Worm (Caenorhabditis elegans): ENCODE measurements around the gene F01D5.2.
A peak's percentile ranks its signal among the peaks of the same experiment; 100 is the strongest.

F01D5.2 gene

ce11 chrII:13977701-13978100 is 21.2 kb downstream of the F01D5.2 start:
- TF ChIP-seq nhr-11 (tag; optimal IDR thresholded peaks at IDR 0.05) (no peak), elt-3 (tag; optimal IDR thresholded peaks at IDR 0.05) (no peak), blmp-1 (tag; optimal IDR thresholded peaks at IDR 0.05; ENCODE audit: insufficient read depth) (no peak), lsy-2 (tag; optimal IDR thresholded peaks at IDR 0.05) (no peak), sma-3 (GFP tag; optimal IDR thresholded peaks at IDR 0.05) (no peak), lin-39 (tag; optimal IDR thresholded peaks at IDR 0.05) (no peak), zag-1 (tag; optimal IDR thresholded peaks at IDR 0.05) (no peak), Y55F3AM.14 (GFP tag; optimal IDR thresholded peaks at IDR 0.05) (no peak), ceh-82 (tag; optimal IDR thresholded peaks at IDR 0.05) (no peak), ztf-4 (tag; optimal IDR thresholded peaks at IDR 0.05) (no peak), crh-2 (tag; optimal IDR thresholded peaks at IDR 0.05) (no peak), mab-5 (tag; optimal IDR thresholded peaks at IDR 0.05) (no peak), skn-1 (tag; optimal IDR thresholded peaks at IDR 0.05) (no peak), elt-1 (tag; optimal IDR thresholded peaks at IDR 0.05) (no peak), mbf-1 (tag; optimal IDR thresholded peaks at IDR 0.05) (no peak), nhr-129 (tag; optimal IDR thresholded peaks at IDR 0.05) (no peak), ZK546.5 (tag; optimal IDR thresholded peaks at IDR 0.05) (no peak), sem-4 (tag; optimal IDR thresholded peaks at IDR 0.05) (no peak), nhr-25 (tag; optimal IDR thresholded peaks at IDR 0.05) (no peak), F13H6.1 (tag; optimal IDR thresholded peaks at IDR 0.05) (no peak)

- TF ChIP-seq ceh-16 (tag; optimal IDR thresholded peaks at IDR 0.05) (no peak), fos-1 (tag; optimal IDR thresholded peaks at IDR 0.05) (peak; percentile 65), unc-39 (tag; optimal IDR thresholded peaks at IDR 0.05) (no peak), peb-1 (tag; optimal IDR thresholded peaks at IDR 0.05) (no peak), sem-4 (tag; optimal IDR thresholded peaks at IDR 0.05) (peak; percentile 22), ztf-11 (tag; optimal IDR thresholded peaks at IDR 0.05) (no peak), nhr-25 (tag; optimal IDR thresholded peaks at IDR 0.05) (peak; percentile 86), blmp-1 (tag; optimal IDR thresholded peaks at IDR 0.05; ENCODE audit: insufficient read depth) (peak; percentile 55), mab-5 (tag; optimal IDR thresholded peaks at IDR 0.05) (peak; percentile 59), ztf-1 (GFP tag; conservative IDR thresholded peaks at IDR 0.05) (no peak), lin-39 (tag; optimal IDR thresholded peaks at IDR 0.05) (no peak), nhr-129 (tag; optimal IDR thresholded peaks at IDR 0.05) (peak; percentile 80), mbf-1 (tag; optimal IDR thresholded peaks at IDR 0.05) (no peak), aly-2 (tag; optimal IDR thresholded peaks at IDR 0.05) (no peak), ceh-82 (tag; optimal IDR thresholded peaks at IDR 0.05) (peak; percentile 29), snpc-4 (tag; optimal IDR thresholded peaks at IDR 0.05) (peak; percentile 84), nhr-10 (tag; optimal IDR thresholded peaks at IDR 0.05) (no peak), nhr-21 (tag; optimal IDR thresholded peaks at IDR 0.05) (peak; percentile 51), egl-27 (tag; optimal IDR thresholded peaks at IDR 0.05) (peak; percentile 36), crh-2 (tag; optimal IDR thresholded peaks at IDR 0.05) (peak; percentile 83), R02D3.7 (tag; optimal IDR thresholded peaks at IDR 0.05) (no peak), gmeb-1 (tag; optimal IDR thresholded peaks at IDR 0.05) (peak; percentile 81), unc-62 (GFP tag; optimal IDR thresholded peaks at IDR 0.05) (no peak), lin-11 (tag; optimal IDR thresholded peaks at IDR 0.05) (peak; percentile 75), ama-1 (optimal IDR thresholded peaks at IDR 0.05) (no peak), ZK546.5 (tag; optimal IDR thresholded peaks at IDR 0.05) (peak; percentile 15), F13H6.1 (tag; optimal IDR thresholded peaks at IDR 0.05) (peak; percentile 78), sma-3 (GFP tag; optimal IDR thresholded peaks at IDR 0.05) (peak; percentile 74), C34F6.9 (tag; optimal IDR thresholded peaks at IDR 0.05) (peak; percentile 92), nhr-11 (tag; optimal IDR thresholded peaks at IDR 0.05) (no peak), nhr-23 (tag; optimal IDR thresholded peaks at IDR 0.05) (no peak), sma-9 (GFP tag; optimal IDR thresholded peaks at IDR 0.05) (peak; percentile 72), sma-9 (tag; optimal IDR thresholded peaks at IDR 0.05) (no peak), lin-13 (GFP tag; optimal IDR thresholded peaks at IDR 0.05) (peak; percentile 90), lsy-2 (tag; optimal IDR thresholded peaks at IDR 0.05) (peak; percentile 77 to 92), alr-1 (tag; optimal IDR thresholded peaks at IDR 0.05) (no peak), zag-1 (tag; optimal IDR thresholded peaks at IDR 0.05) (peak; percentile 31), skn-1 (tag; optimal IDR thresholded peaks at IDR 0.05) (peak; percentile 5), ztf-4 (tag; optimal IDR thresholded peaks at IDR 0.05) (no peak), nhr-77 (tag; optimal IDR thresholded peaks at IDR 0.05) (peak; percentile 63), nhr-6 (tag; optimal IDR thresholded peaks at IDR 0.05) (no peak), mdl-1 (tag; optimal IDR thresholded peaks at IDR 0.05) (no peak), nhr-237 (tag; optimal IDR thresholded peaks at IDR 0.05) (no peak), dmd-4 (tag; optimal IDR thresholded peaks at IDR 0.05) (no peak), nhr-12 (tag; optimal IDR thresholded peaks at IDR 0.05) (no peak), Y55F3AM.14 (GFP tag; optimal IDR thresholded peaks at IDR 0.05) (peak; percentile 49), unc-55 (GFP tag; optimal IDR thresholded peaks at IDR 0.05) (peak; percentile 93)
Measured at ce11 chrII:13976161-13976560, 22.7 kb downstream of the F01D5.2 start, which contains the start of gene Y39G8B.2. Gene Y39G8B.2 (minus strand): TSS chrII:13976221.

All from whole organism, L2 larva.